Worm (Caenorhabditis elegans) whole organism, L1 larva: ENCODE data around the gene mdt-21.

Source experiments
- aha-1 ChIP-seq: fragments of 150-350 bp; optimal IDR thresholded peaks from 2 replicates; lab custom pipeline; 2014; ENCODE audit warnings: missing biosample characterization, missing genetic modification characterization
- ama-1 ChIP-seq: fragments of 150-350 bp; optimal IDR thresholded peaks from 2 replicates; lab custom pipeline; 2014
- dsc-1 ChIP-seq: sonication (generic microtip); optimal IDR thresholded peaks from 2 replicates; lab custom pipeline; 2016; ENCODE audit warnings: mild to moderate bottlenecking, missing genetic modification characterization, missing compliant biosample characterization
- fkh-10 ChIP-seq: sonication (generic microtip); optimal IDR thresholded peaks from 2 replicates; lab custom pipeline; 2017; ENCODE audit warnings: missing biosample characterization, missing genetic modification reagents, missing genetic modification characterization
- fos-1 ChIP-seq: fragments of 150-350 bp; optimal IDR thresholded peaks from 2 replicates; lab custom pipeline; 2014; ENCODE audit warnings: missing biosample characterization, missing genetic modification characterization
- lin-13 ChIP-seq: fragments of 150-350 bp; optimal IDR thresholded peaks from 2 replicates; lab custom pipeline; 2014; ENCODE audit warnings: missing biosample characterization, missing genetic modification reagents, missing genetic modification characterization
- lin-39 ChIP-seq: fragments of 150-350 bp; optimal IDR thresholded peaks from 2 replicates; lab custom pipeline; 2014; ENCODE audit warnings: missing biosample characterization, missing genetic modification reagents, missing genetic modification characterization
- nhr-12 ChIP-seq: sonication (generic microtip); optimal IDR thresholded peaks from 2 replicates; lab custom pipeline; 2017; ENCODE audit warnings: missing biosample characterization, missing genetic modification characterization
- nhr-20 ChIP-seq: sonication (generic microtip); optimal IDR thresholded peaks from 2 replicates; lab custom pipeline; 2016; ENCODE audit warnings: mild to moderate bottlenecking, missing genetic modification characterization, missing compliant biosample characterization
- pqm-1 ChIP-seq: sonication (generic microtip); optimal IDR thresholded peaks from 3 replicates; lab custom pipeline; 2017; ENCODE audit warnings: missing biosample characterization, missing genetic modification characterization
- skn-1 ChIP-seq: fragments of 150-350 bp; optimal IDR thresholded peaks from 2 replicates; lab custom pipeline; 2014; ENCODE audit warnings: missing biosample characterization, missing genetic modification characterization
- tlp-1 ChIP-seq: fragments of 150-350 bp; optimal IDR thresholded peaks from 2 replicates; lab custom pipeline; 2014; ENCODE audit warnings: missing biosample characterization, missing genetic modification characterization
- unc-30 ChIP-seq: sonication (generic microtip); optimal IDR thresholded peaks from 2 replicates; lab custom pipeline; 2017; ENCODE audit warnings: missing biosample characterization, missing genetic modification characterization

DNA sequence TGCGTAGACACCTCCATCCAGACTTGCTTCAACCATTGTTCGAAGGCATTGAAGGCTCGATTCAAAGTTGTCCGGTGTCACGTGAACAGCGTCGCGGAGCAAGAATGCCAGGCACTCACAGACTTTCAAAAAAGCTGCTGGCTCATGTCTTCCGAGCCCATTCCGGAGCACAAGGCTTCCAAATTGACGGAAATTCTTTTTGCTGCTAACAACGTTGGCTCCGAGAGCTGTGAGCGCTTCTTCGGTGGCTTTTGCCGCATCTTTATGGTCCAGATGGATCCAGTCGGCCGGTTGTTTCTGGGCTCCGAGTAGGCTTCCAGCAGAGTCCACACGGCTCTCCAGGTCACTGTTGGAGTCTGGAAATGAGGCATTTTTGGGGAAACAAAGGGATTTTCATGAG lies 19.5 kb upstream of the mdt-21 start:
- TF ChIP-seq lin-13 (GFP tag; lab: Kevin White, UChicago) (no peak), pqm-1 (tag; lab: Kevin White, UChicago) (no peak), ama-1 (lab: Kevin White, UChicago) (no peak), fos-1 (tag; lab: Kevin White, UChicago) (no peak), lin-39 (no peak), aha-1 (tag; lab: Kevin White, UChicago) (no peak), unc-30 (tag; lab: Kevin White, UChicago) (no peak), nhr-20 (tag; lab: Kevin White, UChicago) (no peak), tlp-1 (tag; lab: Kevin White, UChicago) (no peak), nhr-12 (tag; lab: Kevin White, UChicago) (no peak), fkh-10 (no peak), dsc-1 (tag; lab: Kevin White, UChicago) (no peak), skn-1 (tag; lab: Kevin White, UChicago) (no peak)
